Worm (Caenorhabditis elegans): ENCODE measurements around the gene ifet-1.
A peak's percentile ranks its signal among the peaks of the same experiment; 100 is the strongest.

ifet-1 gene

DNA sequence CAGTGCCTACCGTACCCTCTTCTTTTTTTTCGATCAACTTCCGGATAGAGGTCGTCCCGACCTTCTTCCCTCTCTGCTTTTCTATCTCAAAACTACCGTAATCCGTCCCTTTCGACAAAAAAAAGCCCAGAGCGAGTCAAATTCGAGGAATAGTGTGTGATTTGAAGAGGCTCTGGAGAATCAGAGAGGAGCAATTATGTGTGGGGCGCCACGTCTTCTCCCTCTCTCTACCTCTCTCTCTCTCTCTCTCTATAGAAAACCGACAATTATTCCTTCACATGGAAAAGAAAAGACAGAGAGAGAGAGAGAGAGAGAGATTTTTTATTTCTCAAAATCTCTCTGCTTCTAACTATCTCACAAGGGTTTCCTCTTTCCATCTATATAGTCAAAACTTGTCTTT lies 18.4 kb downstream of the ifet-1 start:
- TF ChIP-seq D1046.2 (GFP tag; IDR thresholded peaks at IDR 0.05), result no peak
- no peak for TF ChIP-seq spr-3 (GFP tag; optimal IDR thresholded peaks at IDR 0.05)
- TF ChIP-seq ceh-20 (GFP tag; IDR thresholded peaks at IDR 0.05), result no peak
- TF ChIP-seq tra-1 (GFP tag; IDR thresholded peaks at IDR 0.05), result no peak
- TF ChIP-seq mxl-2 (GFP tag; conservative IDR thresholded peaks at IDR 0.05), result no peak
- TF ChIP-seq dve-1 (tag; optimal IDR thresholded peaks at IDR 0.05; ENCODE audit: insufficient read depth), result no peak
- TF ChIP-seq ztf-11 (tag; optimal IDR thresholded peaks at IDR 0.05), result no peak
- TF ChIP-seq ceh-82 (tag; optimal IDR thresholded peaks at IDR 0.05), result no peak
- TF ChIP-seq rbr-2 (tag; optimal IDR thresholded peaks at IDR 0.05), result peak; percentile 24
- TF ChIP-seq nhr-102 (tag; optimal IDR thresholded peaks at IDR 0.05), result no peak
- TF ChIP-seq F37D6.2 (tag; optimal IDR thresholded peaks at IDR 0.05), result no peak
- no peak for TF ChIP-seq set-16 (GFP tag; IDR thresholded peaks at IDR 0.05)
- TF ChIP-seq lsy-2 (tag; optimal IDR thresholded peaks at IDR 0.05), result peak in 1 of 2 experiments; percentile 57
- no peak for TF ChIP-seq unc-130 (GFP tag; optimal IDR thresholded peaks at IDR 0.05)
- no peak for TF ChIP-seq ceh-44 (GFP tag; IDR thresholded peaks at IDR 0.05)
- peak; percentile 16 for TF ChIP-seq aha-1 (tag)
- no peak for TF ChIP-seq ZK337.2 (GFP tag; IDR thresholded peaks at IDR 0.05)
- no peak for TF ChIP-seq lin-1 (GFP tag; IDR thresholded peaks at IDR 0.05)
- TF ChIP-seq gei-8 (GFP tag; optimal IDR thresholded peaks at IDR 0.05), result no peak
- TF ChIP-seq T26A8.4 (GFP tag; IDR thresholded peaks at IDR 0.05), result no peak
- TF ChIP-seq sdz-12 (GFP tag; optimal IDR thresholded peaks at IDR 0.05), result no peak
- no peak for TF ChIP-seq ceh-32 (tag; optimal IDR thresholded peaks at IDR 0.05; ENCODE audit: poor library complexity)
- TF ChIP-seq mxl-3 (GFP tag; optimal IDR thresholded peaks at IDR 0.05), result no peak
- no peak for TF ChIP-seq nhr-76 (tag; optimal IDR thresholded peaks at IDR 0.05)

ce11 chrIII:4454919-4455318 lies 20.0 kb downstream of the ifet-1 start:
- TF ChIP-seq ama-1 (optimal IDR thresholded peaks at IDR 0.05), result no peak
- peak in 1 of 2 experiments; percentile 13 for TF ChIP-seq unc-62 (GFP tag; optimal IDR thresholded peaks at IDR 0.05 in 1 of 2)
- no peak for TF ChIP-seq unc-62 (tag; optimal IDR thresholded peaks at IDR 0.05)

- TF ChIP-seq spr-1 (tag; optimal IDR thresholded peaks at IDR 0.05) (no peak), nhr-77 (tag; optimal IDR thresholded peaks at IDR 0.05) (no peak), unc-62 (GFP tag; optimal IDR thresholded peaks at IDR 0.05 in 1 of 2) (peak in 1 of 2 experiments; percentile 42), unc-62 (tag; optimal IDR thresholded peaks at IDR 0.05) (no peak)
Observed at ce11 chrIII:4453768-4454167, 21.2 kb downstream of the ifet-1 start.

ce11 chrIII:4453301-4453700 lies 21.6 kb downstream of the ifet-1 start:
- TF ChIP-seq mxl-2 (GFP tag; conservative IDR thresholded peaks at IDR 0.05) (no peak), ceh-28 (tag; optimal IDR thresholded peaks at IDR 0.05) (no peak), madf-5 (GFP tag; IDR thresholded peaks at IDR 0.05) (0 out of 4 replicates have a peak, but pooled peaks of 1 of the 2 experiments have one; percentile 47)

- TF ChIP-seq rbr-2 (tag; optimal IDR thresholded peaks at IDR 0.05) (no peak), aha-1 (tag) (peak; percentile 61)
Observed at ce11 chrIII:4452749-4453148, 22.2 kb downstream of the ifet-1 start.

DNA sequence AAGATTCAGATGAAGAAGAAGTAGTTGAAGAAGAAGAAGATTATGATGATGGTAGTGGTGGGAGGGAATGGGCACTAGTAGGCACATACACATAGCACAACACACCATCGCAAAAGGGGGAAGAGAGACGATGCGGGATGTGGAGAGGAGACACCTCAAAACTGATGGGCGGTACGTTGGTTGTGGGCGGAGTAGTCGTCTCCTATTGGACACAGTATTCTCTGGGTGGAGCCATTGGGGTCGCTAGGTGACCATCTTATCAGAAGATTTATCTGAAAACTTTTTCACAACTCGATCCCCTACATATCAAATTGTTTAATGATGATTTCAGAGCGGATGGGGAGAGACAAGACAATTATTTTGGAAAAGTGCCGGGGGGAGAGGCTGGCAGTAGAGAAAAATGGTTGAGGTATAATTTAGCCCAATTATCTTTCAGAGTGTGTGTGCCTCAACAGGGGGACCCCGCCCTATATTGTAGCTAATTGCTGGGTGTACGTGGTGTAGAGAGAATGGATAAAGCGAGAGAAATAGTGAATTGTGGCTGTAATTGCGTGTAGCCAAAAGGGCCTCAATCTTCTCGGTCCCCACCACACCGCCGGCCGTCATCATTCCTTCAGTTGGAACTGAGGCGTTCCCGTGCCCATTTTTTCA lies 24.1 kb downstream of the ifet-1 start:
- TF ChIP-seq D1046.2 (GFP tag; IDR thresholded peaks at IDR 0.05) (0 out of 2 replicates have a peak, but pooled peaks have one; percentile 18), skn-1 (tag; optimal IDR thresholded peaks at IDR 0.05) (no peak), mxl-2 (GFP tag; conservative IDR thresholded peaks at IDR 0.05) (no peak), lsy-2 (tag; optimal IDR thresholded peaks at IDR 0.05) (no peak), pha-4 (GFP tag; IDR thresholded peaks at IDR 0.05) (no peak), pha-4 (tag; optimal IDR thresholded peaks at IDR 0.05) (no peak), nhr-25 (tag; optimal IDR thresholded peaks at IDR 0.05; ENCODE audit: borderline replicate concordance, insufficient read depth) (no peak), Y75B8A.6 (GFP tag; IDR thresholded peaks at IDR 0.05) (no peak), rbr-2 (tag; optimal IDR thresholded peaks at IDR 0.05) (no peak)

Measured in whole organism, L4 larva.